Worm (Caenorhabditis elegans): ENCODE data around the gene oct-2.

The oct-2 gene

ce11 chrX:11383359-11383758 lies 37.1 kb downstream of the oct-2 start:
- TF ChIP-seq lin-13 (GFP tag; optimal IDR thresholded peaks at IDR 0.05) = no peak
- TF ChIP-seq nhr-237 (tag; optimal IDR thresholded peaks at IDR 0.05) = no peak
- TF ChIP-seq unc-62 (GFP tag; optimal IDR thresholded peaks at IDR 0.05) = no peak
- peak; percentile 13 for TF ChIP-seq unc-86 (tag; optimal IDR thresholded peaks at IDR 0.05)
- peak; percentile 9 for TF ChIP-seq blmp-1 (tag; optimal IDR thresholded peaks at IDR 0.05)
- TF ChIP-seq nhr-71 (tag; optimal IDR thresholded peaks at IDR 0.05) = peak; percentile 28
- peak; percentile 75 for TF ChIP-seq lin-14 (GFP tag; optimal IDR thresholded peaks at IDR 0.05)
- no peak for TF ChIP-seq isw-1 (GFP tag; IDR thresholded peaks at IDR 0.05)
- TF ChIP-seq swsn-7 (tag; optimal IDR thresholded peaks at IDR 0.05) = no peak
- TF ChIP-seq ceh-90 (tag; optimal IDR thresholded peaks at IDR 0.05) = no peak
- TF ChIP-seq mab-9 (GFP tag; IDR thresholded peaks at IDR 0.05) = no peak
- TF ChIP-seq dsc-1 (tag; optimal IDR thresholded peaks at IDR 0.05) = peak; percentile 34
- TF ChIP-seq grh-1 (GFP tag; IDR thresholded peaks at IDR 0.05) = no peak
- no peak for TF ChIP-seq lin-39 (tag; optimal IDR thresholded peaks at IDR 0.05)
- TF ChIP-seq mep-1 (tag; optimal IDR thresholded peaks at IDR 0.05) = no peak
- no peak for TF ChIP-seq tbx-2 (tag; optimal IDR thresholded peaks at IDR 0.05)

- TF ChIP-seq tlp-1 (tag; optimal IDR thresholded peaks at IDR 0.05) (no peak), dsc-1 (tag; optimal IDR thresholded peaks at IDR 0.05) (no peak), ets-5 (GFP tag; IDR thresholded peaks at IDR 0.05) (no peak), C16A3.4 (tag; optimal IDR thresholded peaks at IDR 0.05) (no peak), nhr-47 (tag; optimal IDR thresholded peaks at IDR 0.05) (no peak), efl-3 (GFP tag; optimal IDR thresholded peaks at IDR 0.05) (no peak), blmp-1 (tag; optimal IDR thresholded peaks at IDR 0.05) (peak; percentile 56), lin-14 (GFP tag; optimal IDR thresholded peaks at IDR 0.05) (peak; percentile 24)
Observed at ce11 chrX:11384534-11385441, 38.5 kb downstream of the oct-2 start, which contains the start of the genes F08B12.11 and prmn-1. Gene F08B12.11 (plus strand): TSS chrX:11385054. Gene prmn-1 (plus strand): TSS chrX:11385084.

ce11 chrX:11385916-11386315 lies 39.7 kb downstream of the oct-2 start:
- TF ChIP-seq fkh-10 (GFP tag; optimal IDR thresholded peaks at IDR 0.05) (no peak), fkh-8 (tag; optimal IDR thresholded peaks at IDR 0.05) (no peak), lin-14 (GFP tag; optimal IDR thresholded peaks at IDR 0.05) (peak; percentile 51), C16A3.4 (tag; optimal IDR thresholded peaks at IDR 0.05) (no peak), nhr-85 (tag) (peak; percentile 83), xbp-1 (tag; optimal IDR thresholded peaks at IDR 0.05) (no peak), ama-1 (optimal IDR thresholded peaks at IDR 0.05) (no peak)

ce11 chrX:11386903-11387302 lies 40.6 kb downstream of the oct-2 start:
- no peak for TF ChIP-seq unc-62 (GFP tag; optimal IDR thresholded peaks at IDR 0.05)
- TF ChIP-seq nhr-237 (tag; optimal IDR thresholded peaks at IDR 0.05) = no peak
- TF ChIP-seq irx-1 (tag; optimal IDR thresholded peaks at IDR 0.05) = peak; percentile 1
- TF ChIP-seq ets-5 (GFP tag; IDR thresholded peaks at IDR 0.05) = no peak
- TF ChIP-seq nhr-90 (tag; optimal IDR thresholded peaks at IDR 0.05; ENCODE audit: poor library complexity) = no peak
- no peak for TF ChIP-seq mef-2 (tag; optimal IDR thresholded peaks at IDR 0.05)
- TF ChIP-seq elt-2 (tag; optimal IDR thresholded peaks at IDR 0.05) = no peak
- TF ChIP-seq F16B12.6 (tag; optimal IDR thresholded peaks at IDR 0.05) = no peak
- TF ChIP-seq lin-39 (tag; optimal IDR thresholded peaks at IDR 0.05) = no peak
- no peak for TF ChIP-seq isw-1 (GFP tag; IDR thresholded peaks at IDR 0.05)
- TF ChIP-seq ces-1 (GFP tag; optimal IDR thresholded peaks at IDR 0.05) = peak; percentile 39
- TF ChIP-seq nhr-19 (GFP tag; conservative IDR thresholded peaks at IDR 0.05) = no peak
- no peak for TF ChIP-seq egl-13 (tag; optimal IDR thresholded peaks at IDR 0.05)
- TF ChIP-seq vab-15 (tag; optimal IDR thresholded peaks at IDR 0.05) = no peak
- no peak for TF ChIP-seq hpl-2 (GFP tag; optimal IDR thresholded peaks at IDR 0.05)
- no peak for TF ChIP-seq nhr-28 (tag; optimal IDR thresholded peaks at IDR 0.05)
- TF ChIP-seq aly-2 (tag; optimal IDR thresholded peaks at IDR 0.05) = no peak
- no peak for TF ChIP-seq lin-35 (GFP tag; optimal IDR thresholded peaks at IDR 0.05)
- TF ChIP-seq sup-37 (GFP tag; optimal IDR thresholded peaks at IDR 0.05) = no peak
- peak; percentile 73 for TF ChIP-seq lin-14 (GFP tag; optimal IDR thresholded peaks at IDR 0.05)
- TF ChIP-seq blmp-1 (tag; optimal IDR thresholded peaks at IDR 0.05) = peak; percentile 35
- no peak for TF ChIP-seq sptf-1 (tag; optimal IDR thresholded peaks at IDR 0.05)
- no peak for TF ChIP-seq tlp-1 (tag; optimal IDR thresholded peaks at IDR 0.05)
- no peak for TF ChIP-seq pax-3 (tag; optimal IDR thresholded peaks at IDR 0.05)
- TF ChIP-seq elt-3 (tag; optimal IDR thresholded peaks at IDR 0.05) = no peak
- TF ChIP-seq lsy-2 (tag; optimal IDR thresholded peaks at IDR 0.05) = no peak
- no peak for TF ChIP-seq efl-1 (optimal IDR thresholded peaks at IDR 0.05)
- no peak for TF ChIP-seq efl-1 (GFP tag; optimal IDR thresholded peaks at IDR 0.05 in 1 of 2)
